Fruit fly (Drosophila melanogaster) whole organism, larva: ENCODE measurements around the gene aurA.
"Not testable (repeated sequence)": the region's sequence is repeated elsewhere in the genome, so short reads cannot be mapped to it uniquely, and the experiment has no call there.

Experiments used
- noc ChIP-seq: fragments of 200-800 bp; sonication (Bioruptor generic); optimal IDR thresholded peaks from 3 replicates; lab custom pipeline; 2019; ENCODE audit warnings: missing biosample characterization, mild to moderate bottlenecking, missing genetic modification characterization, moderate library complexity

aurA gene

dm6 chr3R:11962739-11963214, at the start of gene aurA, which contains the start of gene CG3281:
aurA (plus strand) TSS chr3R:11963124.
CG3281 (minus strand) TSS chr3R:11962805.
- peak; percentile 74 for TF ChIP-seq noc (tag; lab: Kevin White, UChicago)

dm6 chr3R:11920605-11921004, 42.3 kb upstream of the aurA start:
- no peak for TF ChIP-seq noc (tag; lab: Kevin White, UChicago)

dm6 chr3R:11930962-11931361, 32.0 kb upstream of the aurA start, which contains the start of gene CG14731:
CG14731 (plus strand) TSS chr3R:11931262.
- no peak for TF ChIP-seq noc (tag; lab: Kevin White, UChicago)

dm6 chr3R:11933903-11934302, 29.0 kb upstream of the aurA start:
- no peak for TF ChIP-seq noc (tag; lab: Kevin White, UChicago)

dm6 chr3R:11937427-11938114, 25.4 kb upstream of the aurA start:
- no peak for TF ChIP-seq noc (tag; lab: Kevin White, UChicago)

- no peak for TF ChIP-seq noc (tag; lab: Kevin White, UChicago)
Measured at dm6 chr3R:11941116-11941515, 21.8 kb upstream of the aurA start.

dm6 chr3R:11945450-11946317, 17.2 kb upstream of the aurA start:
- no peak for TF ChIP-seq noc (tag; lab: Kevin White, UChicago)

dm6 chr3R:11947079-11947869, 15.7 kb upstream of the aurA start:
- TF ChIP-seq noc (tag; lab: Kevin White, UChicago): no peak

- no peak for TF ChIP-seq noc (tag; lab: Kevin White, UChicago)
Measured at dm6 chr3R:11947959-11948358, 15.0 kb upstream of the aurA start.

dm6 chr3R:11948903-11949358, 14.0 kb upstream of the aurA start, which contains the start of gene Cad87A:
Cad87A (minus strand) TSS chr3R:11949129.
- TF ChIP-seq noc (tag; lab: Kevin White, UChicago): no peak

- TF ChIP-seq noc (tag; lab: Kevin White, UChicago): no peak
Measured at dm6 chr3R:11949387-11950029, 13.4 kb upstream of the aurA start, which contains the start of gene CG31211. CG31211 (plus strand) TSS chr3R:11949680.

- TF ChIP-seq noc (tag; lab: Kevin White, UChicago): not testable (repeated sequence)
Measured at dm6 chr3R:11956444-11956843, 6.5 kb upstream of the aurA start, which contains the start of gene Hsp70Aa. Hsp70Aa (minus strand) TSS chr3R:11956544.

- no peak for TF ChIP-seq noc (tag; lab: Kevin White, UChicago)
Measured at dm6 chr3R:11957388-11957787, 5.5 kb upstream of the aurA start.

dm6 chr3R:11958235-11958634, 4.7 kb upstream of the aurA start, which contains the start of gene Hsp70Ab:
Hsp70Ab (plus strand) TSS chr3R:11958535.
- not testable (repeated sequence) for TF ChIP-seq noc (tag; lab: Kevin White, UChicago)

dm6 chr3R:11964000-11964399, 1.1 kb downstream of the aurA start:
- TF ChIP-seq noc (tag; lab: Kevin White, UChicago): no peak
